Worm (Caenorhabditis elegans) whole organism, L4/young adult: ENCODE measurements around the gene cnk-1.
"Not testable (repeated sequence)": the region's sequence is repeated elsewhere in the genome, so short reads cannot be mapped to it uniquely, and the experiment has no call there.

ENCODE experiments used
- W03F9.2 ChIP-seq: fragments of 150-350 bp; optimal IDR thresholded peaks from 2 replicates; lab custom pipeline; 2014; ENCODE audit warnings: missing biosample characterization, missing genetic modification characterization
- him-1 ChIP-seq: sonication (generic microtip); optimal IDR thresholded peaks from 2 replicates; lab custom pipeline; 2016; ENCODE audit warnings: missing genotype, missing genetic modification reagents, missing genetic modification characterization, missing compliant biosample characterization

ce11 chrIII:10221860-10222259 is 49.2 kb upstream of the cnk-1 start, which contains the start of gene Y70G10A.4:
- TF ChIP-seq him-1; W03F9.2 (tag; lab: Kevin White, UChicago): not testable (repeated sequence)
